Worm (Caenorhabditis elegans) whole organism, mixed stage, embryonic: ENCODE results near the gene rpl-36.A.

ENCODE experiments used
- M03D4.4 ChIP-seq: sonication (generic microtip); optimal IDR thresholded peaks from 2 replicates; lab custom pipeline; 2017; ENCODE audit warnings: mild to moderate bottlenecking, missing genetic modification characterization, missing compliant biosample characterization
- bed-3 ChIP-seq: fragments of 200-800 bp; sonication (Bioruptor generic); optimal IDR thresholded peaks from 3 replicates; lab custom pipeline; 2018; ENCODE audit warnings: mild to moderate bottlenecking, missing genetic modification characterization, moderate library complexity, missing compliant biosample characterization
- drap-1 ChIP-seq: fragments of 200-800 bp; sonication (Bioruptor generic); optimal IDR thresholded peaks from 3 replicates; lab custom pipeline; 2018; ENCODE audit warnings: mild to moderate bottlenecking, missing genetic modification characterization, missing compliant biosample characterization
- mep-1 ChIP-seq: fragments of 150-350 bp; optimal IDR thresholded peaks from 2 replicates; lab custom pipeline; 2017; ENCODE audit warnings: missing biosample characterization, missing genetic modification reagents, missing genetic modification characterization, inconsistent platforms
- nhr-12 ChIP-seq: fragments of 150-350 bp; optimal IDR thresholded peaks from 2 replicates; lab custom pipeline; 2014; ENCODE audit warnings: missing biosample characterization, missing genetic modification characterization
- nhr-28 ChIP-seq: fragments of 150-350 bp; optimal IDR thresholded peaks from 2 replicates; lab custom pipeline; 2014; ENCODE audit warnings: missing biosample characterization, missing genetic modification characterization
- nhr-76 ChIP-seq: sonication (generic microtip); optimal IDR thresholded peaks from 2 replicates; lab custom pipeline; 2017; ENCODE audit warnings: missing biosample characterization, missing genetic modification characterization
- pha-4 ChIP-seq: fragments of 150-350 bp; optimal IDR thresholded peaks from 2 replicates; lab custom pipeline; 2018; ENCODE audit warnings: missing biosample characterization, missing genetic modification reagents, missing genetic modification characterization
- unc-120 ChIP-seq: sonication (generic microtip); optimal IDR thresholded peaks from 2 replicates; lab custom pipeline; 2017; ENCODE audit warnings: missing genetic modification characterization, missing compliant biosample characterization; ENCODE audit not compliant: poor library complexity, severe bottlenecking
- unc-62 ChIP-seq: fragments of 150-350 bp; optimal IDR thresholded peaks from 2 replicates; lab custom pipeline; 2014; ENCODE audit warnings: missing biosample characterization, missing genetic modification reagents, missing genetic modification characterization

DNA sequence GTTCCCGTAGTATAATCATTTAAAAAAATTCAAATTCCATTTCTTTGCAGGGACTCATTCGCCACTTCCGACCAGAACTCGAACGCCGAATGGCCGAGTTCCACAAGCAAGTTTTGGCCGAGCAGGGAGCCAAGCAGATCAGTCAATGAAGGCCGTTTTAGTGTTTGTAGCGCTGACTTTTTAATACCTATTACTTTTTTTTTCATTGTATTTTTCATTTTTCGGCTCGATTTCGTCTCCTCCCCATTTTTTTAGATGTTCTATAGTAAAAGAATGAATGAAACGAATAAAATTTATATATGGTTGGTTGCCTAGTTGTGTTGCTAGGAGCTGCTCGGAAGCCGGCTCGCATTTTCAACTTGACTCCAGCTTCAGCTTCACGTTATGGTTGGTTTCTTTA is 2.8 kb upstream of the rpl-36.A start, which contains the start of gene C09H10.4:
- TF ChIP-seq nhr-28 (tag; lab: Kevin White, UChicago) (no peak), nhr-12 (tag; lab: Kevin White, UChicago) (no peak), drap-1 (GFP tag; lab: Kevin White, UChicago) (no peak), pha-4 (no peak), bed-3 (GFP tag; lab: Kevin White, UChicago) (no peak), nhr-76 (no peak), unc-62 (GFP tag; lab: Kevin White, UChicago) (no peak), mep-1 (tag; lab: Kevin White, UChicago) (no peak), M03D4.4 (tag; lab: Kevin White, UChicago) (no peak), unc-120 (tag; lab: Kevin White, UChicago) (no peak)
